Worm (Caenorhabditis elegans) whole organism, late embryonic: ENCODE results near the gene R07B7.8.

Experiments used
- C08G9.2 ChIP-seq: sonication (generic microtip); optimal IDR thresholded peaks from 2 replicates; lab custom pipeline; 2016; ENCODE audit warnings: mild to moderate bottlenecking, missing genetic modification characterization, moderate library complexity, missing compliant biosample characterization
- T23F11.4 ChIP-seq: fragments of 200-800 bp; sonication (Bioruptor generic); optimal IDR thresholded peaks from 2 replicates; lab custom pipeline; 2018; ENCODE audit warnings: mild to moderate bottlenecking, missing genetic modification characterization, missing compliant biosample characterization
- ama-1 ChIP-seq: fragments of 150-350 bp; optimal IDR thresholded peaks from 2 replicates; lab custom pipeline; 2014
- ceh-48 ChIP-seq: sonication (generic microtip); optimal IDR thresholded peaks from 2 replicates; lab custom pipeline; 2016; ENCODE audit warnings: missing genetic modification characterization, inconsistent platforms, missing compliant biosample characterization
- che-1 ChIP-seq: sonication (generic microtip); optimal IDR thresholded peaks from 2 replicates; lab custom pipeline; 2016; ENCODE audit warnings: mild to moderate bottlenecking, missing genetic modification characterization, missing compliant biosample characterization
- elt-2 ChIP-seq: sonication (generic microtip); optimal IDR thresholded peaks from 2 replicates; lab custom pipeline; 2016; ENCODE audit warnings: missing genetic modification reagents, missing genetic modification characterization, missing compliant biosample characterization
- lim-6 ChIP-seq: sonication (generic microtip); optimal IDR thresholded peaks from 2 replicates; lab custom pipeline; 2016; ENCODE audit warnings: missing genetic modification characterization, missing compliant biosample characterization
- nhr-11 ChIP-seq: fragments of 150-350 bp; optimal IDR thresholded peaks from 2 replicates; lab custom pipeline; 2014; ENCODE audit warnings: missing biosample characterization, missing genetic modification characterization
- sdc-2 ChIP-seq: sonication (generic microtip); optimal IDR thresholded peaks from 2 replicates; lab custom pipeline; 2016; ENCODE audit warnings: missing genotype, missing genetic modification characterization, missing compliant biosample characterization
- syd-9 ChIP-seq: sonication (generic microtip); optimal IDR thresholded peaks from 2 replicates; lab custom pipeline; 2016; ENCODE audit warnings: mild to moderate bottlenecking, missing genetic modification characterization, moderate library complexity, missing compliant biosample characterization
- tbx-2 ChIP-seq: sonication (generic microtip); optimal IDR thresholded peaks from 2 replicates; lab custom pipeline; 2016; ENCODE audit warnings: missing genetic modification characterization, missing compliant biosample characterization
- zip-5 ChIP-seq: sonication (generic microtip); optimal IDR thresholded peaks from 2 replicates; lab custom pipeline; 2016; ENCODE audit warnings: missing genetic modification characterization, missing compliant biosample characterization

- TF ChIP-seq T23F11.4 (GFP tag; lab: Kevin White, UChicago) (no peak), ama-1 (lab: Kevin White, UChicago) (no peak), C08G9.2 (no peak), nhr-11 (tag; lab: Kevin White, UChicago) (no peak), lim-6 (no peak), ceh-48 (tag; lab: Kevin White, UChicago) (no peak), sdc-2 (tag; lab: Kevin White, UChicago) (no peak), tbx-2 (tag; lab: Kevin White, UChicago) (no peak), zip-5 (tag; lab: Kevin White, UChicago) (no peak), che-1 (no peak), syd-9 (no peak), elt-2 (no peak)
Measured at ce11 chrV:12038317-12038716, 45.8 kb downstream of the R07B7.8 start.
